Worm (Caenorhabditis elegans) whole organism, mixed stage, embryonic: ENCODE results near the gene srx-42.

ENCODE experiments used
- M03D4.4 ChIP-seq: sonication (generic microtip); optimal IDR thresholded peaks from 2 replicates; lab custom pipeline; 2017; ENCODE audit warnings: mild to moderate bottlenecking, missing genetic modification characterization, missing compliant biosample characterization
- bed-3 ChIP-seq: fragments of 200-800 bp; sonication (Bioruptor generic); optimal IDR thresholded peaks from 3 replicates; lab custom pipeline; 2018; ENCODE audit warnings: mild to moderate bottlenecking, missing genetic modification characterization, moderate library complexity, missing compliant biosample characterization
- blmp-1 ChIP-seq: fragments of 150-350 bp; optimal IDR thresholded peaks from 2 replicates; lab custom pipeline; 2014; ENCODE audit warnings: missing biosample characterization, missing genetic modification characterization
- ceh-39 ChIP-seq: fragments of 150-350 bp; optimal IDR thresholded peaks from 2 replicates; lab custom pipeline; 2014; ENCODE audit warnings: missing biosample characterization, missing genetic modification characterization
- ceh-43 ChIP-seq: fragments of 200-800 bp; sonication (Bioruptor generic); optimal IDR thresholded peaks from 2 replicates; lab custom pipeline; 2018; ENCODE audit warnings: mild to moderate bottlenecking, missing genetic modification characterization, moderate library complexity, missing compliant biosample characterization
- ceh-83 ChIP-seq: fragments of 200-800 bp; sonication (Bioruptor generic); optimal IDR thresholded peaks from 2 replicates; lab custom pipeline; 2018; ENCODE audit warnings: mild to moderate bottlenecking, missing genetic modification characterization, missing compliant biosample characterization
- ces-1 ChIP-seq: fragments of 150-350 bp; optimal IDR thresholded peaks from 2 replicates; lab custom pipeline; 2014; ENCODE audit warnings: missing biosample characterization, missing genetic modification reagents, missing genetic modification characterization
- drap-1 ChIP-seq: fragments of 200-800 bp; sonication (Bioruptor generic); optimal IDR thresholded peaks from 3 replicates; lab custom pipeline; 2018; ENCODE audit warnings: mild to moderate bottlenecking, missing genetic modification characterization, missing compliant biosample characterization
- elt-1 ChIP-seq: sonication (generic microtip); optimal IDR thresholded peaks from 2 replicates; lab custom pipeline; 2017; ENCODE audit warnings: missing genetic modification characterization, mild to moderate bottlenecking, missing compliant biosample characterization, antibody characterized with exemption, moderate library complexity, borderline replicate concordance; ENCODE audit not compliant: insufficient read depth
- flh-1 ChIP-seq: fragments of 200-800 bp; sonication (Bioruptor generic); optimal IDR thresholded peaks from 2 replicates; lab custom pipeline; 2018; ENCODE audit warnings: mild to moderate bottlenecking, missing genetic modification characterization, moderate library complexity, missing compliant biosample characterization
- ham-2 ChIP-seq: fragments of 200-800 bp; sonication (Bioruptor generic); optimal IDR thresholded peaks from 2 replicates; lab custom pipeline; 2018; ENCODE audit warnings: mild to moderate bottlenecking, missing genetic modification characterization, missing compliant biosample characterization
- lin-13 ChIP-seq: fragments of 150-350 bp; optimal IDR thresholded peaks from 2 replicates; lab custom pipeline; 2014; ENCODE audit warnings: missing biosample characterization, missing genetic modification characterization
- lin-32 ChIP-seq: fragments of 200-800 bp; sonication (Bioruptor generic); optimal IDR thresholded peaks from 2 replicates; lab custom pipeline; 2018; ENCODE audit warnings: mild to moderate bottlenecking, missing genetic modification characterization, missing compliant biosample characterization
- lsy-2 ChIP-seq: fragments of 150-350 bp; optimal IDR thresholded peaks from 2 replicates; lab custom pipeline; 2014; ENCODE audit warnings: missing biosample characterization, missing genetic modification characterization
- mab-5 ChIP-seq: fragments of 150-350 bp; optimal IDR thresholded peaks from 2 replicates; lab custom pipeline; 2014; ENCODE audit warnings: missing biosample characterization, missing genetic modification characterization
- mls-2 ChIP-seq: sonication (generic microtip); optimal IDR thresholded peaks from 2 replicates; lab custom pipeline; 2016; ENCODE audit warnings: mild to moderate bottlenecking, missing genetic modification characterization, moderate library complexity, missing compliant biosample characterization
- nhr-2 ChIP-seq: fragments of 150-350 bp; optimal IDR thresholded peaks from 2 replicates; lab custom pipeline; 2014; ENCODE audit warnings: missing biosample characterization, missing genetic modification characterization
- nhr-237 ChIP-seq: fragments of 150-350 bp; optimal IDR thresholded peaks from 2 replicates; lab custom pipeline; 2014; ENCODE audit warnings: missing biosample characterization, missing genetic modification characterization
- nhr-76 ChIP-seq: sonication (generic microtip); optimal IDR thresholded peaks from 2 replicates; lab custom pipeline; 2017; ENCODE audit warnings: missing biosample characterization, missing genetic modification characterization
- pha-4 ChIP-seq: fragments of 150-350 bp; optimal IDR thresholded peaks from 2 replicates; lab custom pipeline; 2018; ENCODE audit warnings: missing biosample characterization, missing genetic modification reagents, missing genetic modification characterization
- sem-2 ChIP-seq: fragments of 200-800 bp; sonication (Bioruptor generic); optimal IDR thresholded peaks from 2 replicates; lab custom pipeline; 2018; ENCODE audit warnings: mild to moderate bottlenecking, missing genetic modification characterization, missing compliant biosample characterization
- snpc-4 ChIP-seq: fragments of 150-350 bp; optimal IDR thresholded peaks from 2 replicates; lab custom pipeline; 2014; ENCODE audit warnings: missing biosample characterization, missing genetic modification characterization
- sptf-1 ChIP-seq: sonication (generic microtip); optimal IDR thresholded peaks from 2 replicates; lab custom pipeline; 2017; ENCODE audit warnings: mild to moderate bottlenecking, missing genetic modification characterization, moderate library complexity, missing compliant biosample characterization
- tbx-8 ChIP-seq: fragments of 200-800 bp; sonication (Bioruptor generic); optimal IDR thresholded peaks from 2 replicates; lab custom pipeline; 2018; ENCODE audit warnings: mild to moderate bottlenecking, missing genetic modification characterization, moderate library complexity, missing compliant biosample characterization
- unc-120 ChIP-seq: sonication (generic microtip); optimal IDR thresholded peaks from 2 replicates; lab custom pipeline; 2017; ENCODE audit warnings: missing genetic modification characterization, missing compliant biosample characterization; ENCODE audit not compliant: poor library complexity, severe bottlenecking
- unc-39 ChIP-seq: fragments of 150-350 bp; optimal IDR thresholded peaks from 2 replicates; lab custom pipeline; 2014; ENCODE audit warnings: missing biosample characterization, missing genetic modification characterization
- unc-62 ChIP-seq: fragments of 150-350 bp; optimal IDR thresholded peaks from 2 replicates; lab custom pipeline; 2014; ENCODE audit warnings: missing biosample characterization, missing genetic modification reagents, missing genetic modification characterization
- zip-8 ChIP-seq: fragments of 150-350 bp; optimal IDR thresholded peaks from 2 replicates; lab custom pipeline; 2014; ENCODE audit warnings: missing biosample characterization, missing genetic modification characterization

Gene srx-42

DNA sequence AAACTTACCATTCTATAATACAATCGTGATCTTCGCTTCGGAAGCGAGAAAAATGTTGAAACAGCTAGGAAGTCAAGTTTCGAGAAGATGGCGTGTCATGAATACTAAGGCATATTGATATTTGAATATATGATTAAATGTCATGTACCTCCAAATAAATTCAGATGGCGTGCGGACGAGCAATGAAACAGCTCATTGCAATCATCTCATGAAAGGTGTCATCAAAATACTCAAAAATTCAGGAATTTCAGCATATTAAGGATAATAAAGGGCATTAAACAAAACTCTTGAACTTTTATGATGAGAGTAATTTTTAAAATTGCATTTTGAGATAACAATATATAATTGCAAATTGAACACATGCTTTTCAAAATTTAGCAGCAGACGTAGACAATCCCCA, 5.4 kb upstream of the srx-42 start, which contains the start of gene gcy-32:
TSS of gene gcy-32 (minus strand) at position 101 of the 400 bp plus-strand sequence.
- no peak for TF ChIP-seq ceh-43 (GFP tag; lab: Kevin White, UChicago)
- TF ChIP-seq lin-13 (tag; lab: Kevin White, UChicago) = no peak
- TF ChIP-seq sptf-1 (tag; lab: Kevin White, UChicago) = no peak
- no peak for TF ChIP-seq sem-2 (GFP tag; lab: Kevin White, UChicago)
- TF ChIP-seq zip-8 = no peak
- TF ChIP-seq elt-1 (tag; lab: Kevin White, UChicago) = no peak
- TF ChIP-seq M03D4.4 (tag; lab: Kevin White, UChicago) = no peak
- TF ChIP-seq bed-3 (GFP tag; lab: Kevin White, UChicago) = no peak
- TF ChIP-seq snpc-4 (tag; lab: Kevin White, UChicago) = no peak
- TF ChIP-seq pha-4 (tag; lab: Kevin White, UChicago) = no peak
- no peak for TF ChIP-seq mab-5 (tag; lab: Kevin White, UChicago)
- no peak for TF ChIP-seq drap-1
- TF ChIP-seq nhr-237 (tag; lab: Kevin White, UChicago) = no peak
- no peak for TF ChIP-seq unc-39 (tag; lab: Kevin White, UChicago)
- no peak for TF ChIP-seq mls-2
- TF ChIP-seq, all 35 proteins: peak for 0

- TF ChIP-seq zip-8 (no peak), elt-1 (tag; lab: Kevin White, UChicago) (no peak), mab-5 (tag; lab: Kevin White, UChicago) (no peak), nhr-76 (tag; lab: Kevin White, UChicago) (no peak), mls-2 (no peak), pha-4 (tag; lab: Kevin White, UChicago) (no peak)
These were observed 4.6 kb upstream of the srx-42 start, which contains the start of gene str-252 for ce11 chrV:13916196-13916595. str-252 (plus strand) TSS chrV:13916496.

ce11 chrV:13918341-13918740, 2.5 kb upstream of the srx-42 start, which contains the start of gene str-250:
str-250 (plus strand) TSS chrV:13918641.
- no peak for TF ChIP-seq lsy-2
- TF ChIP-seq ham-2 = no peak
- no peak for TF ChIP-seq flh-1 (GFP tag; lab: Kevin White, UChicago)
- no peak for TF ChIP-seq blmp-1 (tag; lab: Kevin White, UChicago)
- TF ChIP-seq sptf-1 (tag; lab: Kevin White, UChicago) = no peak
- no peak for TF ChIP-seq nhr-76 (tag; lab: Kevin White, UChicago)

DNA sequence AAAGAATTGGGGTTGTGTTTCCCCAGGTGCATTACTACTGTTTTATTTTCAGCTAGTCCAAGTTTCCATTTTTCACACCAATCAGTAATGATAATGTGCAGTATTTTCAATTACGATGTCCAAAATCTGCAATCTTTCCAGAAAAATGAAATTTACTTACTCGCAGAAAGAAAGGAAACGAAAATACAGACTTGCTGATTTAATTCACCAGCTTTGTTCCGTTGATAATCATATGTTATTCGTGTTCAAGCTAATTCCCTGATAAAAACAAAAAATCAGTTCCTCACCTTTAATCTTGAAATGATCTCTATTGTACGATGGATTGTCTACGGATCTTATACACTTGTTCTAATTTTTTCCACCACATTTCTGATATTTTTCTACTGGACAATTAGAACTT, 3.0 kb downstream of the srx-42 start, which contains the start of gene srxa-11:
TSS of gene srxa-11 (plus strand) at position 301 of the 400 bp plus-strand sequence.
- TF ChIP-seq unc-62 (GFP tag; lab: Kevin White, UChicago) = no peak

DNA sequence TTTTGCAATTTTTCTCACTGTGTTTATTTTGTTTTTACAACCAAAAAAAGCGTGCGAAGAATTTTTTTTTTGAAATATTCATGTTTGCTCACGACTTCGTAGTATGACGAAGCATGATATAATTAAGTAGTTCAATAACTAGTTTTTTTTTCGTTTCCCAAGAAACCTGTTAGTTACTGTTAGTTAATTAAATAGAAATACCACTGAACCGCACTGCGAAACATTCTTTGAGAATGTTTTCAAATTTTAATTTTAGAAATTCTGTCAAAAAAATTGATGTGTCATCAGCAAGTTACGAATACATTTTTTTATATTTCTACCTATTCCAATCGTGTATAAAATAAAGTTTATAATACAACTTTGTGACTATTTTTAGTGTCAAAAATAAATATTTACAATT, 5.6 kb downstream of the srx-42 start, which contains the start of gene srxa-12:
TSS of gene srxa-12 (plus strand) at position 301 of the 400 bp plus-strand sequence.
- TF ChIP-seq ceh-39 (tag; lab: Kevin White, UChicago) = no peak
- TF ChIP-seq zip-8 = no peak

DNA sequence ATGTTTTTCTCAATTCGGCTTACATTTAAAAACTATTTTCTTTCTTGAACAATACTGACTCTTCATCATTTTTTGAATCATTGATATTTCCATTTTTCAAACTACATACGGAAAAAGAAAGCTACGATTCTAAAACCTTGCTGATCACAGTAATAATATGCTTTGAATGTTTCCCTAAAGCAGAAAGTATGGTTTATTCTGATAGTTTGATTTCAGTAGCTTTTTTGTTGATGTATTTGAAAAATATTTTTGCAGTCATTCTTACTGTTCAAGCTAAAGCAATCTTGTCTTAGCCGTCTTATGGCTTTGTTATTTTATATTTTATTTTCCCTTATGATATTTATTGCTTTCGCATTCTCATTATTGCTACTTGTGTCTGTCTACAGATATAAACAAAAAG, 8.7 kb downstream of the srx-42 start, which contains the start of gene srxa-13:
TSS of gene srxa-13 (plus strand) at position 301 of the 400 bp plus-strand sequence.
- TF ChIP-seq mab-5 (tag; lab: Kevin White, UChicago) (no peak), ces-1 (GFP tag; lab: Kevin White, UChicago) (no peak), mls-2 (no peak), nhr-2 (tag; lab: Kevin White, UChicago) (no peak), ceh-83 (GFP tag; lab: Kevin White, UChicago) (no peak), snpc-4 (tag; lab: Kevin White, UChicago) (no peak), sem-2 (GFP tag; lab: Kevin White, UChicago) (no peak), M03D4.4 (tag; lab: Kevin White, UChicago) (no peak), flh-1 (GFP tag; lab: Kevin White, UChicago) (no peak)

- no peak for TF ChIP-seq zip-8
- TF ChIP-seq lin-13 (tag; lab: Kevin White, UChicago) = no peak
- TF ChIP-seq lin-32 (GFP tag; lab: Kevin White, UChicago) = no peak
- TF ChIP-seq M03D4.4 (tag; lab: Kevin White, UChicago) = no peak
- no peak for TF ChIP-seq sptf-1 (tag; lab: Kevin White, UChicago)
- TF ChIP-seq sem-2 (GFP tag; lab: Kevin White, UChicago) = no peak
- no peak for TF ChIP-seq lsy-2
- no peak for TF ChIP-seq pha-4 (tag; lab: Kevin White, UChicago)
- TF ChIP-seq nhr-237 (tag; lab: Kevin White, UChicago) = no peak
- TF ChIP-seq ceh-83 (GFP tag; lab: Kevin White, UChicago) = no peak
- no peak for TF ChIP-seq flh-1 (GFP tag; lab: Kevin White, UChicago)
- TF ChIP-seq mab-5 (tag; lab: Kevin White, UChicago) = no peak
- TF ChIP-seq tbx-8 (GFP tag; lab: Kevin White, UChicago) = no peak
- TF ChIP-seq unc-120 (tag; lab: Kevin White, UChicago) = no peak
These were observed 10.4 kb downstream of the srx-42 start, which contains the start of gene C06B3.16 for ce11 chrV:13931225-13931624. C06B3.16 (plus strand) TSS chrV:13931525.
